Worm (Caenorhabditis elegans) whole organism, L4 larva: ENCODE measurements around the gene otpl-5.

Experiments used
- attf-4 ChIP-seq: sonication (generic microtip); optimal IDR thresholded peaks from 3 replicates; lab custom pipeline; 2017; ENCODE audit warnings: missing biosample characterization, missing genetic modification characterization
- hlh-11 ChIP-seq: fragments of 200-800 bp; sonication (Bioruptor generic); optimal IDR thresholded peaks from 2 replicates; lab custom pipeline; 2018; ENCODE audit warnings: mild to moderate bottlenecking, missing genetic modification characterization, missing compliant biosample characterization
- lin-39 ChIP-seq: fragments of 150-350 bp; optimal IDR thresholded peaks from 2 replicates; lab custom pipeline; 2014; ENCODE audit warnings: missing biosample characterization, missing genetic modification reagents, missing genetic modification characterization
- lsy-2 ChIP-seq, 2 experiments: fragments of 150-350 bp in 1 of 2; sonication (generic microtip) in 1 of 2; optimal IDR thresholded peaks; 2 replicates each; lab custom pipeline; 2014 to 2017; ENCODE audit warnings: missing biosample characterization in 2 of 2, missing genetic modification characterization in 2 of 2
- nhr-111 ChIP-seq: fragments of 200-800 bp; sonication (Bioruptor generic); optimal IDR thresholded peaks from 2 replicates; lab custom pipeline; 2018; ENCODE audit warnings: mild to moderate bottlenecking, missing genetic modification characterization, missing compliant biosample characterization
- nhr-237 ChIP-seq: sonication (generic microtip); optimal IDR thresholded peaks from 2 replicates; lab custom pipeline; 2017; ENCODE audit warnings: missing biosample characterization, missing genetic modification characterization
- nhr-76 ChIP-seq: fragments of 150-350 bp; optimal IDR thresholded peaks from 2 replicates; lab custom pipeline; 2014; ENCODE audit warnings: missing biosample characterization, missing genetic modification characterization
- unc-62 ChIP-seq, 3 experiments: fragments of 150-350 bp in 1 of 3; sonication (generic microtip); optimal IDR thresholded peaks in 2 of 3; peaks in 1 of 3; 1 replicate in 1 of 3; 2 replicates in 2 of 3; lab custom pipeline; 2014 to 2017; ENCODE audit warnings: missing biosample characterization in 3 of 3, missing genetic modification characterization in 3 of 3, missing genetic modification reagents in 3 of 3, missing genotype in 1 of 3

ce11 chrV:8580961-8581360, 51.6 kb downstream of the otpl-5 start, which contains the start of gene C10B5.1:
- no peak for TF ChIP-seq nhr-237 (tag; lab: Kevin White, UChicago)
- no peak for TF ChIP-seq nhr-111 (GFP tag; lab: Kevin White, UChicago)
- no peak for TF ChIP-seq nhr-76 (tag; lab: Kevin White, UChicago)
- TF ChIP-seq attf-4 (tag; lab: Kevin White, UChicago), result no peak
- TF ChIP-seq lin-39 (tag; lab: Kevin White, UChicago), result no peak
- TF ChIP-seq unc-62 (GFP tag; optimal IDR thresholded peaks at IDR 0.05 in 1 of 2; lab: Kevin White, UChicago), result no peak
- TF ChIP-seq unc-62 (tag; optimal IDR thresholded peaks at IDR 0.05; lab: Kevin White, UChicago), result no peak
- no peak for TF ChIP-seq hlh-11
- no peak for TF ChIP-seq lsy-2 (tag; optimal IDR thresholded peaks at IDR 0.05; lab: Kevin White, UChicago)
